Fruit fly (Drosophila melanogaster): Measurements from ENCODE around the gene CG42300.

Gene CG42300

DNA sequence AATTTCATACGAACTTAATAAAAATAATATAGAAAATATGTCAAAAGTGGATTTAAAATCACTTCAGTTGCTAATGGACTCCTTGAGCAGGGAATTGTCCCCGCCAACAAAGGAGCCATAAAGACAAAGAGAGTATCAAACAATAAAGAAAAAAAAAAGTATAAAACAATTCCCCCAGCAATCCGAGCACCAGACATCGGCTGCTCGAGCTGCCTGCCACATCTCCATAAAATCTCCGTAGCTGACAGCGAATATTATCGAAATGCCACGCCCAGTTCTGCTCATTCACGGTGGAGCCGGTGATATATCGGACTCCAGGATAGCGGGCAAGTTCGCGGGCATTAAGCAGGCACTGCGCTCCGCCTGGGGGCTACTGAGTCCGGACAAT, 13.1 kb upstream of the CG42300 start, which contains the start of gene CG7860 (continued):
- TF ChIP-seq Antp (GFP tag; optimal IDR thresholded peaks at IDR 0.05) (no peak), nom (GFP tag; optimal IDR thresholded peaks at IDR 0.05) (peak; percentile 34), CG15073 (GFP tag; optimal IDR thresholded peaks at IDR 0.05) (no peak), BtbVII (GFP tag; optimal IDR thresholded peaks at IDR 0.05) (no peak), Med (GFP tag) (peak; percentile 26), CG31388 (GFP tag; optimal IDR thresholded peaks at IDR 0.05) (no peak), CG9797 (GFP tag; optimal IDR thresholded peaks at IDR 0.05) (no peak)

- TF ChIP-seq tx (GFP tag; optimal IDR thresholded peaks at IDR 0.05) (no peak), Myb (GFP tag; optimal IDR thresholded peaks at IDR 0.05) (no peak), CG17361 (GFP tag; IDR thresholded peaks at IDR 0.05) (peak; percentile 39; the same call in 2 of the 3 replicates), CG18011 (GFP tag; optimal IDR thresholded peaks at IDR 0.05) (no peak), mirr (GFP tag; optimal IDR thresholded peaks at IDR 0.05) (no peak), gem (tag; optimal IDR thresholded peaks at IDR 0.05) (peak; percentile 8), CG14441 (GFP tag; IDR thresholded peaks at IDR 0.05) (no peak), CG10462 (GFP tag; optimal IDR thresholded peaks at IDR 0.05) (no peak), CG2678 (tag; optimal IDR thresholded peaks at IDR 0.05) (peak; percentile 18), oc (tag; optimal IDR thresholded peaks at IDR 0.05) (no peak), CG4328 (GFP tag; optimal IDR thresholded peaks at IDR 0.05) (no peak), CG6813 (GFP tag; optimal IDR thresholded peaks at IDR 0.05) (peak; percentile 5), nerfin-1 (tag; optimal IDR thresholded peaks at IDR 0.05) (no peak), otp (GFP tag; IDR thresholded peaks at IDR 0.05) (no peak), sc (optimal IDR thresholded peaks at IDR 0.05) (no peak), sc (GFP tag; optimal IDR thresholded peaks at IDR 0.05) (no peak), sens (GFP tag) (peak; percentile 76), HHEX (GFP tag; optimal IDR thresholded peaks at IDR 0.05) (peak; percentile 22), CG9817 (tag; optimal IDR thresholded peaks at IDR 0.05) (no peak), br (optimal IDR thresholded peaks at IDR 0.05) (no peak), lov (optimal IDR thresholded peaks at IDR 0.05) (no peak), lov (GFP tag; IDR thresholded peaks at IDR 0.05) (no peak), CG34422 (GFP tag; IDR thresholded peaks at IDR 0.05) (no peak), CG16779 (GFP tag; IDR thresholded peaks at IDR 0.05) (no peak), ap (GFP tag; IDR thresholded peaks at IDR 0.05) (no peak), CG9727 (GFP tag; optimal IDR thresholded peaks at IDR 0.05) (peak; percentile 3), C15 (GFP tag; IDR thresholded peaks at IDR 0.05) (no peak), slp2 (GFP tag; optimal IDR thresholded peaks at IDR 0.05) (no peak), bsh (GFP tag; optimal IDR thresholded peaks at IDR 0.05) (peak in 1 of 2 experiments; percentile 18), Med (GFP tag) (peak; percentile 57), MTF-1 (GFP tag; optimal IDR thresholded peaks at IDR 0.05; ENCODE audit: borderline replicate concordance) (peak; percentile 18), CG11695 (GFP tag; IDR thresholded peaks at IDR 0.05) (no peak), knrl (GFP tag; IDR thresholded peaks at IDR 0.05; ENCODE audit: partially characterized antibody) (no peak), CG13424 (tag; optimal IDR thresholded peaks at IDR 0.05) (no peak), chn (GFP tag; optimal IDR thresholded peaks at IDR 0.05) (no peak), CG11398 (GFP tag; optimal IDR thresholded peaks at IDR 0.05) (no peak), D19A (tag; optimal IDR thresholded peaks at IDR 0.05) (peak; percentile 94), CG4707 (GFP tag; optimal IDR thresholded peaks at IDR 0.05) (peak; percentile 24), Drgx (GFP tag; IDR thresholded peaks at IDR 0.05) (no peak), sob (GFP tag; IDR thresholded peaks at IDR 0.05) (no peak), tna (GFP tag; IDR thresholded peaks at IDR 0.05; ENCODE audit: partially characterized antibody) (no peak), Dbx (GFP tag; IDR thresholded peaks at IDR 0.05) (no peak), Asciz (GFP tag; optimal IDR thresholded peaks at IDR 0.05) (no peak), CG9932 (GFP tag; IDR thresholded peaks at IDR 0.05) (no peak)
Measured at dm6 chrX:15568353-15568982, 12.6 kb upstream of the CG42300 start.

Data from whole organism, embryonic.